Fruit fly (Drosophila melanogaster) S2 (cell line): ENCODE measurements around the gene pigs.

Experiments
- CG8478 ChIP-seq: fragments of >200 bp; optimal IDR thresholded peaks from 2 replicates; lab custom pipeline; 2018
- CTCF ChIP-seq, 2 experiments: fragments of >200 bp; optimal IDR thresholded peaks; 2 replicates each; lab custom pipeline; 2018

DNA sequence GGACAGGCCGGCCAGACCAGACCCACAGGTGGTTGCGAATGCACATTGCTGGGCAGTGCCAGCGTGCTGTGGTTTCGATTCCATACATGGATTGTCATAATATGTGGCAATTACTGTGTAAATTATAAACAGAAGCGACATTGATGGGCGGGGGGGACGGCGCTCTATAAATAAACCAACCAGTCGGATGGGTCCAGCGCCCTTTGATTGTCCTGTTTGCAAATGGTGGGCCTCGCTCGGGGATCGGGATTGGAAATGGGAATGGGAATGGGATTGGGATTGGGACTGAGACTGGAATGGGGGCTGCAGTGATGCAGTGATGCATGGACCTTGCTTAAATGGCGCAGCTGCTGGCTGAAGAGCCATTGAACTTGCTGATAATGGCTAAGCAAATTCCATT lies 7.1 kb upstream of the pigs start:
- TF ChIP-seq CG8478, result no peak
- TF ChIP-seq CTCF (optimal IDR thresholded peaks at IDR 0.05; lab: Kevin White, UChicago), result no peak
